Worm (Caenorhabditis elegans): ENCODE measurements around the gene T22F7.4.

The T22F7.4 gene

ce11 chrIII:535266-536107 lies 8.8 kb upstream of the T22F7.4 start (continued):
- peak; percentile 75 for TF ChIP-seq nhr-47 (tag; optimal IDR thresholded peaks at IDR 0.05)
- no peak for TF ChIP-seq alr-1 (tag; optimal IDR thresholded peaks at IDR 0.05; ENCODE audit: borderline replicate concordance)
- no peak for TF ChIP-seq C16A3.4 (tag; optimal IDR thresholded peaks at IDR 0.05)
- no peak for TF ChIP-seq nhr-76 (tag; optimal IDR thresholded peaks at IDR 0.05)
- no peak for TF ChIP-seq hlh-17 (GFP tag; optimal IDR thresholded peaks at IDR 0.05; ENCODE audit: borderline replicate concordance)
- TF ChIP-seq egl-27 (tag; optimal IDR thresholded peaks at IDR 0.05) = no peak
- no peak for TF ChIP-seq Y116A8C.19 (tag; optimal IDR thresholded peaks at IDR 0.05; ENCODE audit: borderline replicate concordance)
- TF ChIP-seq nhr-11 (tag; optimal IDR thresholded peaks at IDR 0.05) = no peak
- TF ChIP-seq hlh-4 (tag; optimal IDR thresholded peaks at IDR 0.05) = no peak
- peak; percentile 56 for TF ChIP-seq egl-13 (tag; optimal IDR thresholded peaks at IDR 0.05)
- TF ChIP-seq fkh-4 (tag; optimal IDR thresholded peaks at IDR 0.05; ENCODE audit: borderline replicate concordance) = peak; percentile 23
- TF ChIP-seq snpc-4 (tag; optimal IDR thresholded peaks at IDR 0.05) = no peak
- TF ChIP-seq ama-1 (optimal IDR thresholded peaks at IDR 0.05) = no peak
- TF ChIP-seq dsc-1 (tag; optimal IDR thresholded peaks at IDR 0.05) = peak; percentile 76
- no peak for TF ChIP-seq ceh-82 (tag; optimal IDR thresholded peaks at IDR 0.05)
- no peak for TF ChIP-seq C34B4.2 (tag; optimal IDR thresholded peaks at IDR 0.05)
- no peak for TF ChIP-seq ces-1 (GFP tag; optimal IDR thresholded peaks at IDR 0.05)
- TF ChIP-seq ztf-11 (tag; optimal IDR thresholded peaks at IDR 0.05) = peak in 1 of 2 experiments; percentile 5
- TF ChIP-seq tbx-2 (tag; optimal IDR thresholded peaks at IDR 0.05) = peak; percentile 39
- peak; percentile 31 for TF ChIP-seq skn-1 (tag; optimal IDR thresholded peaks at IDR 0.05)
- no peak for TF ChIP-seq irx-1 (tag; optimal IDR thresholded peaks at IDR 0.05)
- no peak for TF ChIP-seq mab-9 (GFP tag; IDR thresholded peaks at IDR 0.05)
- no peak for TF ChIP-seq aha-1 (tag; optimal IDR thresholded peaks at IDR 0.05)
- peak; percentile 58 for TF ChIP-seq nhr-20 (tag; optimal IDR thresholded peaks at IDR 0.05)
- TF ChIP-seq elt-2 (tag; optimal IDR thresholded peaks at IDR 0.05) = peak; percentile 85
- no peak for TF ChIP-seq unc-98 (GFP tag; IDR thresholded peaks at IDR 0.05)
- TF ChIP-seq hpl-2 (GFP tag; optimal IDR thresholded peaks at IDR 0.05) = no peak
- TF ChIP-seq lir-3 (tag; optimal IDR thresholded peaks at IDR 0.05; ENCODE audit: poor library complexity) = peak; percentile 25
- TF ChIP-seq efl-1 (optimal IDR thresholded peaks at IDR 0.05) = peak; percentile 14 to 16
- peak in 1 of 2 experiments; percentile 92 for TF ChIP-seq efl-1 (GFP tag; optimal IDR thresholded peaks at IDR 0.05 in 1 of 2)
- no peak for TF ChIP-seq nhr-12 (tag; optimal IDR thresholded peaks at IDR 0.05)
- TF ChIP-seq unc-130 (tag; optimal IDR thresholded peaks at IDR 0.05) = peak; percentile 6
- no peak for TF ChIP-seq ztf-4 (tag; optimal IDR thresholded peaks at IDR 0.05)
- TF ChIP-seq swsn-7 (tag; optimal IDR thresholded peaks at IDR 0.05) = peak; percentile 59
- TF ChIP-seq C04F5.9 (tag; optimal IDR thresholded peaks at IDR 0.05) = peak; percentile 11
- no peak for TF ChIP-seq zag-1 (tag; optimal IDR thresholded peaks at IDR 0.05)
- no peak for TF ChIP-seq nhr-28 (tag; optimal IDR thresholded peaks at IDR 0.05)
- no peak for TF ChIP-seq lin-14 (GFP tag; optimal IDR thresholded peaks at IDR 0.05)
- TF ChIP-seq aly-2 (tag; optimal IDR thresholded peaks at IDR 0.05) = peak; percentile 34

DNA sequence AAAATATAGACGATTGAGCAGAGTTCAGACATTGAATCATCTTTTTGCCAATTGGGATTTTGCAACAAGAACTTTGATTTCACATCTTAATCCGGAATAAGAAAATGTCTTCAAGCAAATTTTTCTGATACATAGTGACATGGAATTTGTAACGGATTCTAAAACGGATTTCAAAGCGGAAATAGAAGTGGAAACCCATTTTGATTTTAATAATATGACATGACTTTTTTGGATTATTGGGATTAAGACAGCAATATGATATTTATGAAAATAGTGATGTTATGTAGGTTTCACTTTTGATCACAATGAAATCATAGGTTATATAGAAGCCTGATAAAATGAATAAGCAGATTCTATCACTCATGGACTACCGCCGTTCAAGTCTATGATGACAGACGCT lies 5.4 kb upstream of the T22F7.4 start:
- no peak for TF ChIP-seq elt-2 (tag; optimal IDR thresholded peaks at IDR 0.05)
- peak; percentile 68 for TF ChIP-seq dsc-1 (tag; optimal IDR thresholded peaks at IDR 0.05)
- TF ChIP-seq lir-3 (tag; optimal IDR thresholded peaks at IDR 0.05; ENCODE audit: poor library complexity) = no peak
- no peak for TF ChIP-seq unc-86 (tag; optimal IDR thresholded peaks at IDR 0.05)
- peak; percentile 22 for TF ChIP-seq pax-3 (tag; optimal IDR thresholded peaks at IDR 0.05)
